Fruit fly (Drosophila melanogaster) whole organism, prepupa: ENCODE measurements around the gene CG13671.
A peak's percentile ranks its signal among the peaks of the same experiment; 100 is the strongest.

ENCODE experiments used
- Blimp-1 ChIP-seq: fragments of 200-800 bp; sonication (Bioruptor generic); optimal IDR thresholded peaks from 3 replicates; lab custom pipeline; 2017; ENCODE audit warnings: missing biosample characterization, missing genetic modification characterization, mild to moderate bottlenecking, moderate library complexity, missing genetic modification reagents
- CG10631 ChIP-seq: fragments of 200-800 bp; sonication (Bioruptor generic); optimal IDR thresholded peaks from 2 replicates; lab custom pipeline; 2016; ENCODE audit warnings: missing biosample characterization, missing genetic modification characterization
- CG10669 ChIP-seq: fragments of 200-800 bp; sonication (Bioruptor generic); optimal IDR thresholded peaks from 3 replicates; lab custom pipeline; 2018; ENCODE audit warnings: missing biosample characterization, mild to moderate bottlenecking, missing genetic modification characterization, moderate library complexity
- CG11294 ChIP-seq: fragments of 200-800 bp; sonication (Bioruptor generic); IDR thresholded peaks from 2 replicates; pipeline ENCODE4 v1.3.6; 2022; ENCODE audit warnings: missing biosample characterization, missing genetic modification characterization
- CG11762 ChIP-seq: fragments of 200-800 bp; sonication (Bioruptor generic); optimal IDR thresholded peaks from 3 replicates; lab custom pipeline; 2016; ENCODE audit warnings: missing biosample characterization, missing genetic modification characterization; ENCODE audit not compliant: insufficient read depth
- CG11902 ChIP-seq: fragments of 200-800 bp; sonication (Bioruptor generic); optimal IDR thresholded peaks from 3 replicates; lab custom pipeline; 2016; ENCODE audit warnings: missing biosample characterization, missing genetic modification characterization
- CG3032 ChIP-seq: fragments of 200-800 bp; optimal IDR thresholded peaks from 2 replicates; lab custom pipeline; 2019; ENCODE audit warnings: missing biosample characterization, mild to moderate bottlenecking, missing genetic modification characterization, moderate library complexity
- CG31627 ChIP-seq: fragments of 200-800 bp; sonication (Bioruptor generic); optimal IDR thresholded peaks from 3 replicates; lab custom pipeline; 2016; ENCODE audit warnings: missing biosample characterization, missing genetic modification characterization
- CG32006 ChIP-seq: fragments of 200-800 bp; sonication (Bioruptor generic); optimal IDR thresholded peaks from 3 replicates; lab custom pipeline; 2017; ENCODE audit warnings: missing biosample characterization, mild to moderate bottlenecking, missing genetic modification characterization
- CG34406 ChIP-seq: fragments of 200-800 bp; sonication (Bioruptor generic); optimal IDR thresholded peaks from 3 replicates; lab custom pipeline; 2016; ENCODE audit warnings: missing biosample characterization, missing genetic modification characterization
- CG4318 ChIP-seq: fragments of 200-800 bp; sonication (Bioruptor generic); optimal IDR thresholded peaks from 3 replicates; lab custom pipeline; 2017; ENCODE audit warnings: missing biosample characterization, mild to moderate bottlenecking, missing genetic modification characterization
- CG6276 ChIP-seq: fragments of 200-800 bp; sonication (Bioruptor generic); optimal IDR thresholded peaks from 2 replicates; lab custom pipeline; 2017; ENCODE audit warnings: missing biosample characterization, mild to moderate bottlenecking, missing genetic modification characterization
- CG6792 ChIP-seq: fragments of 200-800 bp; sonication (Bioruptor generic); optimal IDR thresholded peaks from 3 replicates; lab custom pipeline; 2016; ENCODE audit warnings: missing biosample characterization, missing genetic modification characterization
- CG8119 ChIP-seq: fragments of 200-800 bp; sonication (Bioruptor generic); IDR thresholded peaks from 3 replicates; pipeline ENCODE4 v1.3.6; 2022; ENCODE audit warnings: missing biosample characterization, missing genetic modification characterization
- CG9139 ChIP-seq: fragments of 200-800 bp; sonication (Bioruptor generic); optimal IDR thresholded peaks from 3 replicates; lab custom pipeline; 2017; ENCODE audit warnings: missing biosample characterization, mild to moderate bottlenecking, missing genetic modification characterization
- Eip75B ChIP-seq: fragments of 200-800 bp; sonication (Bioruptor generic); optimal IDR thresholded peaks from 3 replicates; lab custom pipeline; 2016; ENCODE audit warnings: missing biosample characterization, missing genetic modification characterization
- Eip93F ChIP-seq: fragments of 200-800 bp; sonication (Bioruptor generic); optimal IDR thresholded peaks from 2 replicates; lab custom pipeline; 2016; ENCODE audit warnings: missing biosample characterization, mild to moderate bottlenecking, missing genetic modification characterization
- Ets96B ChIP-seq: fragments of 200-800 bp; optimal IDR thresholded peaks from 2 replicates; lab custom pipeline; 2019; ENCODE audit warnings: missing biosample characterization, mild to moderate bottlenecking, missing genetic modification characterization, moderate library complexity
- Hr38 ChIP-seq: sonication (Bioruptor generic); optimal IDR thresholded peaks from 2 replicates; lab custom pipeline; 2016; ENCODE audit warnings: missing biosample characterization, missing genetic modification characterization
- Hr39 ChIP-seq: fragments of 200-800 bp; sonication (Bioruptor generic); optimal IDR thresholded peaks from 2 replicates; lab custom pipeline; 2016; ENCODE audit warnings: missing biosample characterization, missing genetic modification characterization
- Lpt ChIP-seq: fragments of 200-800 bp; sonication (Bioruptor generic); optimal IDR thresholded peaks from 3 replicates; lab custom pipeline; 2016; ENCODE audit warnings: missing biosample characterization, missing genetic modification characterization
- Met ChIP-seq: fragments of 200-800 bp; sonication (Bioruptor generic); optimal IDR thresholded peaks from 3 replicates; lab custom pipeline; 2016; ENCODE audit warnings: missing biosample characterization, missing genetic modification characterization
- OdsH ChIP-seq: fragments of 200-800 bp; sonication (Bioruptor generic); optimal IDR thresholded peaks from 3 replicates; lab custom pipeline; 2016; ENCODE audit warnings: missing biosample characterization, missing genetic modification characterization
- Smox ChIP-seq: fragments of 200-800 bp; sonication (Bioruptor generic); optimal IDR thresholded peaks from 3 replicates; lab custom pipeline; 2016; ENCODE audit warnings: missing biosample characterization, missing genetic modification characterization
- Sox102F ChIP-seq: fragments of 200-800 bp; sonication (Bioruptor generic); optimal IDR thresholded peaks from 2 replicates; lab custom pipeline; 2016; ENCODE audit warnings: missing biosample characterization, mild to moderate bottlenecking, missing genetic modification characterization
- Sox14 ChIP-seq: fragments of 200-800 bp; sonication (Bioruptor generic); optimal IDR thresholded peaks from 3 replicates; lab custom pipeline; 2016; ENCODE audit warnings: missing biosample characterization, missing genetic modification characterization
- Sox15 ChIP-seq: fragments of 200-800 bp; sonication (Bioruptor generic); optimal IDR thresholded peaks from 3 replicates; lab custom pipeline; 2016; ENCODE audit warnings: missing biosample characterization, missing genetic modification characterization
- achi ChIP-seq: fragments of 200-800 bp; sonication (Bioruptor generic); optimal IDR thresholded peaks from 3 replicates; lab custom pipeline; 2016; ENCODE audit warnings: missing biosample characterization, missing genetic modification characterization
- cyc ChIP-seq: fragments of 200-800 bp; sonication (Bioruptor generic); optimal IDR thresholded peaks from 3 replicates; lab custom pipeline; 2016; ENCODE audit warnings: missing biosample characterization, missing genetic modification characterization
- dac ChIP-seq: fragments of 200-800 bp; sonication (Bioruptor generic); optimal IDR thresholded peaks from 2 replicates; lab custom pipeline; 2017; ENCODE audit warnings: missing biosample characterization, mild to moderate bottlenecking, missing genetic modification characterization
- dsx ChIP-seq: fragments of 200-800 bp; optimal IDR thresholded peaks from 3 replicates; lab custom pipeline; 2019; ENCODE audit warnings: missing biosample characterization, mild to moderate bottlenecking, missing genetic modification characterization, moderate library complexity; ENCODE audit not compliant: poor library complexity, severe bottlenecking
- esn ChIP-seq: fragments of 200-800 bp; sonication (Bioruptor generic); optimal IDR thresholded peaks from 2 replicates; lab custom pipeline; 2016; ENCODE audit warnings: missing biosample characterization, mild to moderate bottlenecking, missing genetic modification characterization, moderate library complexity
- fd59A ChIP-seq: fragments of 200-800 bp; sonication (Bioruptor generic); optimal IDR thresholded peaks from 2 replicates; lab custom pipeline; 2017; ENCODE audit warnings: missing biosample characterization, mild to moderate bottlenecking, missing genetic modification characterization, missing genetic modification reagents
- fd85E ChIP-seq: fragments of 200-800 bp; sonication (Bioruptor generic); optimal IDR thresholded peaks from 3 replicates; lab custom pipeline; 2016; ENCODE audit warnings: missing biosample characterization, missing genetic modification characterization
- fkh ChIP-seq: fragments of 200-800 bp; sonication (Bioruptor generic); optimal IDR thresholded peaks from 3 replicates; lab custom pipeline; 2017; ENCODE audit warnings: missing biosample characterization, mild to moderate bottlenecking, missing genetic modification characterization, moderate library complexity
- lz ChIP-seq: fragments of 200-800 bp; sonication (Bioruptor generic); optimal IDR thresholded peaks from 3 replicates; lab custom pipeline; 2016; ENCODE audit warnings: missing biosample characterization, missing genetic modification characterization
- net ChIP-seq: fragments of 200-800 bp; sonication (Bioruptor generic); optimal IDR thresholded peaks from 3 replicates; lab custom pipeline; 2016; ENCODE audit warnings: missing biosample characterization, missing genetic modification characterization
- pdm3 ChIP-seq: fragments of 200-800 bp; sonication (Bioruptor generic); optimal IDR thresholded peaks from 3 replicates; lab custom pipeline; 2016; ENCODE audit warnings: missing biosample characterization, missing genetic modification characterization
- svp ChIP-seq: fragments of 200-800 bp; sonication (Bioruptor generic); peaks from one replicate; lab custom pipeline; 2016; ENCODE audit warnings: missing biosample characterization, missing genetic modification characterization

Gene CG13671

dm6 chr3L:8346100-8346980 lies 46.5 kb downstream of the CG13671 start, which contains the start of the genes CG7182 and GAPcenA (continued):
- peak; percentile 64 for TF ChIP-seq CG11762 (GFP tag; lab: Kevin White, UChicago)
- peak; percentile 78 for TF ChIP-seq achi (GFP tag; lab: Kevin White, UChicago)
- TF ChIP-seq Sox102F (GFP tag; lab: Kevin White, UChicago) = no peak
- TF ChIP-seq fkh (GFP tag; lab: Kevin White, UChicago) = peak; percentile 54
- peak; percentile 53 for TF ChIP-seq Hr39 (GFP tag; lab: Kevin White, UChicago)
- TF ChIP-seq Sox15 = peak; percentile 43
- no peak for TF ChIP-seq CG4318 (GFP tag; lab: Kevin White, UChicago)
- peak; percentile 63 for TF ChIP-seq CG31627 (GFP tag; lab: Kevin White, UChicago)
- peak; percentile 78 for TF ChIP-seq Ets96B (tag; lab: Kevin White, UChicago)
- TF ChIP-seq pdm3 = no peak
- TF ChIP-seq CG6276 (GFP tag; lab: Kevin White, UChicago) = no peak
- TF ChIP-seq Blimp-1 = peak; percentile 42
- peak; percentile 66 for TF ChIP-seq lz (GFP tag; lab: Kevin White, UChicago)
- TF ChIP-seq CG9139 (GFP tag; lab: Kevin White, UChicago) = peak; percentile 26
- peak; percentile 27 for TF ChIP-seq Eip93F (GFP tag; lab: Kevin White, UChicago)
- no peak for TF ChIP-seq Smox
- no peak for TF ChIP-seq dsx
- no peak for TF ChIP-seq OdsH (GFP tag; lab: Kevin White, UChicago)
- peak; percentile 69 for TF ChIP-seq CG10669
- TF ChIP-seq CG34406 (GFP tag; lab: Kevin White, UChicago) = peak; percentile 81
- no peak for TF ChIP-seq Hr38 (GFP tag; lab: Kevin White, UChicago)
- TF ChIP-seq CG32006 (GFP tag; lab: Kevin White, UChicago) = no peak
- peak; percentile 54; the same call in 2 of the 3 replicates for TF ChIP-seq CG8119 (GFP tag; lab: Robert Waterston, UW)
- TF ChIP-seq Met (GFP tag; lab: Kevin White, UChicago) = no peak
- TF ChIP-seq net (GFP tag; lab: Kevin White, UChicago) = peak; percentile 71
- peak; percentile 7 for TF ChIP-seq fd59A (GFP tag; lab: Kevin White, UChicago)
- peak; percentile 53 for TF ChIP-seq CG11902 (GFP tag; lab: Kevin White, UChicago)
- TF ChIP-seq fd85E (GFP tag; lab: Kevin White, UChicago) = no peak
- peak; percentile 87 for TF ChIP-seq CG10631 (GFP tag; lab: Kevin White, UChicago)
- no peak for TF ChIP-seq Eip75B (GFP tag; lab: Kevin White, UChicago)
- TF ChIP-seq CG3032 = peak; percentile 85
- TF ChIP-seq Sox14 (GFP tag; lab: Kevin White, UChicago) = peak; percentile 41
- TF ChIP-seq esn (GFP tag; lab: Kevin White, UChicago) = peak; percentile 80
- TF ChIP-seq cyc (GFP tag; lab: Kevin White, UChicago) = peak; percentile 64
- TF ChIP-seq dac (GFP tag; lab: Kevin White, UChicago) = no peak
- peak; percentile 36 for TF ChIP-seq Lpt
- peak; percentile 97 for TF ChIP-seq svp

- no peak for TF ChIP-seq CG6792 (GFP tag; lab: Kevin White, UChicago)
- TF ChIP-seq CG31627 (GFP tag; lab: Kevin White, UChicago) = no peak
- TF ChIP-seq CG11294 (GFP tag; lab: Robert Waterston, UW) = no peak
- peak; percentile 83 for TF ChIP-seq fkh (GFP tag; lab: Kevin White, UChicago)
These were observed 47.5 kb downstream of the CG13671 start for dm6 chr3L:8347346-8347745.
